Worm (Caenorhabditis elegans) whole organism, mixed stage, embryonic: Measurements from ENCODE around the gene R09F10.5.

Source experiments
- lin-13 ChIP-seq: fragments of 150-350 bp; optimal IDR thresholded peaks from 2 replicates; lab custom pipeline; 2014; ENCODE audit warnings: missing biosample characterization, missing genetic modification characterization
- nhr-12 ChIP-seq: fragments of 150-350 bp; optimal IDR thresholded peaks from 2 replicates; lab custom pipeline; 2014; ENCODE audit warnings: missing biosample characterization, missing genetic modification characterization
- sem-2 ChIP-seq: fragments of 200-800 bp; sonication (Bioruptor generic); optimal IDR thresholded peaks from 2 replicates; lab custom pipeline; 2018; ENCODE audit warnings: mild to moderate bottlenecking, missing genetic modification characterization, missing compliant biosample characterization
- snpc-4 ChIP-seq: fragments of 150-350 bp; optimal IDR thresholded peaks from 2 replicates; lab custom pipeline; 2014; ENCODE audit warnings: missing biosample characterization, missing genetic modification characterization

DNA sequence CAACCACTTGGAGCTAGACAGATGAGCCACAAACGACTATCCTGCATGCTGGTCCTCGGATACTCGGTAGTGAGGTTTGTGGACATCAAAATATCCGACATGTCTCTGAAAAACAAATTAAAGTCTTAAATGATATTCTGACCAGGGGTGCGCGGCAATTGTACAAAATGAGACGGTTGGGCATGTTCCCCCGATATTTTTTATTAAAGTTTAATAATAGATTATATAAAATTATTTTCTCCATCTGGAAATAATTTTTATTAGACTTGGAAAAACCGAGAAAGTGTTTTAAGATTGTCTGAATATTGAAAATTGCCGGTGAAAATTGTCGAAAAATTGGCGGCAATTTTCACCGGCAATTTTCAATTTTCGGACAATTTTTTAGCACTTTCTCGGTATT lies 20.3 kb upstream of the R09F10.5 start, which contains the start of gene F55E10.4:
- TF ChIP-seq sem-2 (GFP tag; lab: Kevin White, UChicago) (no peak), lin-13 (no peak), snpc-4 (no peak), nhr-12 (tag; lab: Kevin White, UChicago) (no peak)
